Worm (Caenorhabditis elegans) whole organism, L4/young adult: ENCODE results near the gene tbb-6.

Source experiments
- W03F9.2 ChIP-seq: fragments of 150-350 bp; optimal IDR thresholded peaks from 2 replicates; lab custom pipeline; 2014; ENCODE audit warnings: missing biosample characterization, missing genetic modification characterization
- dao-5 ChIP-seq: sonication (generic microtip); optimal IDR thresholded peaks from 2 replicates; lab custom pipeline; 2016; ENCODE audit warnings: missing genotype, missing genetic modification characterization, moderate library complexity, missing compliant biosample characterization
- him-1 ChIP-seq: sonication (generic microtip); optimal IDR thresholded peaks from 2 replicates; lab custom pipeline; 2016; ENCODE audit warnings: missing genotype, missing genetic modification reagents, missing genetic modification characterization, missing compliant biosample characterization

tbb-6 gene

ce11 chrV:12263723-12264122 lies 2.4 kb downstream of the tbb-6 start, which contains the start of gene ssp-35:
ssp-35 (minus strand) TSS chrV:12263823.
- no peak for TF ChIP-seq him-1 (tag; lab: Kevin White, UChicago)
- no peak for TF ChIP-seq dao-5 (tag; lab: Kevin White, UChicago)
- no peak for TF ChIP-seq W03F9.2 (tag; lab: Kevin White, UChicago)

- no peak for TF ChIP-seq him-1 (tag; lab: Kevin White, UChicago)
- no peak for TF ChIP-seq dao-5 (tag; lab: Kevin White, UChicago)
- no peak for TF ChIP-seq W03F9.2 (tag; lab: Kevin White, UChicago)
Observed at ce11 chrV:12269272-12269767, 8.0 kb downstream of the tbb-6 start, which contains the start of gene twk-24. twk-24 (minus strand) TSS chrV:12269322.

ce11 chrV:12271495-12271894 lies 10.2 kb downstream of the tbb-6 start, which contains the start of the genes tsfm-1 and capg-2:
tsfm-1 (minus strand) TSS chrV:12271551.
capg-2 (plus strand) TSS chrV:12271873.
- TF ChIP-seq W03F9.2 (tag; lab: Kevin White, UChicago) (peak; percentile 19), dao-5 (tag; lab: Kevin White, UChicago) (no peak), him-1 (tag; lab: Kevin White, UChicago) (no peak)

ce11 chrV:12275714-12276113 lies 14.4 kb downstream of the tbb-6 start:
- TF ChIP-seq dao-5 (tag; lab: Kevin White, UChicago) (no peak), W03F9.2 (tag; lab: Kevin White, UChicago) (no peak), him-1 (tag; lab: Kevin White, UChicago) (no peak)

- no peak for TF ChIP-seq him-1 (tag; lab: Kevin White, UChicago)
- no peak for TF ChIP-seq dao-5 (tag; lab: Kevin White, UChicago)
- no peak for TF ChIP-seq W03F9.2 (tag; lab: Kevin White, UChicago)
Observed at ce11 chrV:12276946-12277345, 15.6 kb downstream of the tbb-6 start, which contains the start of gene bnc-1. bnc-1 (minus strand) TSS chrV:12277046.

ce11 chrV:12281508-12281907 lies 20.2 kb downstream of the tbb-6 start:
- TF ChIP-seq dao-5 (tag; lab: Kevin White, UChicago), result no peak
- no peak for TF ChIP-seq W03F9.2 (tag; lab: Kevin White, UChicago)
- no peak for TF ChIP-seq him-1 (tag; lab: Kevin White, UChicago)

ce11 chrV:12283187-12283586 lies 21.9 kb downstream of the tbb-6 start, which contains the start of gene F55C5.10:
F55C5.10 (plus strand) TSS chrV:12283487.
- no peak for TF ChIP-seq him-1 (tag; lab: Kevin White, UChicago)
- TF ChIP-seq W03F9.2 (tag; lab: Kevin White, UChicago), result no peak
- no peak for TF ChIP-seq dao-5 (tag; lab: Kevin White, UChicago)

ce11 chrV:12287667-12288066 lies 26.3 kb downstream of the tbb-6 start:
- TF ChIP-seq W03F9.2 (tag; lab: Kevin White, UChicago) (no peak), him-1 (tag; lab: Kevin White, UChicago) (no peak), dao-5 (tag; lab: Kevin White, UChicago) (no peak)

ce11 chrV:12288577-12288976 lies 27.2 kb downstream of the tbb-6 start, which contains the start of gene rskd-1:
rskd-1 (minus strand) TSS chrV:12288615.
- no peak for TF ChIP-seq W03F9.2 (tag; lab: Kevin White, UChicago)
- no peak for TF ChIP-seq dao-5 (tag; lab: Kevin White, UChicago)
- TF ChIP-seq him-1 (tag; lab: Kevin White, UChicago), result no peak

- peak; percentile 73 for TF ChIP-seq him-1 (tag; lab: Kevin White, UChicago)
- no peak for TF ChIP-seq dao-5 (tag; lab: Kevin White, UChicago)
- TF ChIP-seq W03F9.2 (tag; lab: Kevin White, UChicago), result peak; percentile 92
Observed at ce11 chrV:12291587-12291986, 30.3 kb downstream of the tbb-6 start, which contains the start of the genes srpa-68 and srh-16. srpa-68 (minus strand) TSS chrV:12291658. srh-16 (plus strand) TSS chrV:12291861.

ce11 chrV:12294091-12294490 lies 32.8 kb downstream of the tbb-6 start:
- TF ChIP-seq dao-5 (tag; lab: Kevin White, UChicago) (no peak), him-1 (tag; lab: Kevin White, UChicago) (no peak), W03F9.2 (tag; lab: Kevin White, UChicago) (no peak)

ce11 chrV:12295015-12295414 lies 33.7 kb downstream of the tbb-6 start:
- TF ChIP-seq dao-5 (tag; lab: Kevin White, UChicago) (no peak), him-1 (tag; lab: Kevin White, UChicago) (no peak), W03F9.2 (tag; lab: Kevin White, UChicago) (no peak)

- TF ChIP-seq W03F9.2 (tag; lab: Kevin White, UChicago), result no peak
- no peak for TF ChIP-seq dao-5 (tag; lab: Kevin White, UChicago)
- no peak for TF ChIP-seq him-1 (tag; lab: Kevin White, UChicago)
Observed at ce11 chrV:12295520-12295919, 34.2 kb downstream of the tbb-6 start.

- TF ChIP-seq him-1 (tag; lab: Kevin White, UChicago) (no peak), dao-5 (tag; lab: Kevin White, UChicago) (no peak), W03F9.2 (tag; lab: Kevin White, UChicago) (no peak)
Observed at ce11 chrV:12296122-12296521, 34.8 kb downstream of the tbb-6 start.
